Worm (Caenorhabditis elegans): ENCODE data around the gene nlp-66.

ce11 chrX:11088952-11089351 lies 27.7 kb downstream of the nlp-66 start, which contains the start of gene W04G3.11:
- TF ChIP-seq ama-1 (optimal IDR thresholded peaks at IDR 0.05) (no peak), hmg-4 (GFP tag; optimal IDR thresholded peaks at IDR 0.05) (no peak), aly-1 (tag; optimal IDR thresholded peaks at IDR 0.05) (no peak), ceh-36 (tag; optimal IDR thresholded peaks at IDR 0.05) (no peak), tbx-37 (GFP tag; conservative IDR thresholded peaks at IDR 0.05) (no peak), ceh-13 (GFP tag; optimal IDR thresholded peaks at IDR 0.05) (no peak), flt-1 (GFP tag; IDR thresholded peaks at IDR 0.05) (no peak), hnd-1 (tag; optimal IDR thresholded peaks at IDR 0.05) (no peak)
